Worm (Caenorhabditis elegans): ENCODE results near the gene oac-4.

The oac-4 gene

DNA sequence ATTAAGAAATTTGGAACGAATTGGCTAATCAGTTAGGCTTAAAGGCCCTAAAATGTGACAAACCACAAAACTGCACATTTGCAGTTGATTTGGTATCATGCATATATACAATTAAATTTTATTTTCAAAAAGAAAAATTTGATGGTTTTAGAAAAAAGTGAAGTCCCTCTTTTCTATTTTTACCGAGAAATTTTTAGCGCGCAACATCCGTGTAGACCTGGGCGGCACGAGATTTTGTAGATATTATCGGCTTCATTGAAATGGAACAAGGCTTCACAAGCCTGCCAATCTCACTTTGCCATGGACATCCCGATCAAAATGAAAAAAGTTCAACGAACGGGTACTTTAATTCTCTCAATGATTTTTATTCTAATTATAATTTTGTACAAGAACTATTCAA, 10.2 kb upstream of the oac-4 start, which contains the start of gene C17A2.2:
TSS of gene C17A2.2 (plus strand) at position 301 of the 400 bp plus-strand sequence.
- no peak for TF ChIP-seq lsy-12 (tag; optimal IDR thresholded peaks at IDR 0.05)

DNA sequence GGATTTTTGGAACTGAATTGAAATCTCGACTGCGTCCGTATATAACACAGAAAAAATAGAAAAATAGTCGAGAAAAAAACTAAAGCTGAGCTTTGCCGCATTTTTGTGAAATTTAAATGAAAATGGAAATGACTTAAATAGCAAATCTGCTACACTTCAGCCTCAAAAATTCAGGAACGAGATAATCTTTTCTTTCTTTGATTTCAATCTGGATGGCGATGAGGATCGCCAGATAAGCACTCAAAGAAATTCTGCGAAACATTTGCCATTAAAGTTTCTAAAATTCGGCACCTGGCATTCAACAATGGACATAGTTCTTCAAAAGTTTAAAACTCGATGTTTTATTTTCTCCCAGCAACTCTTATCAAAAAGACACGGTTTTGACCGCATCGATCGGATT, 7.5 kb upstream of the oac-4 start, which contains the start of the genes C17A2.7 and C17A2.3:
TSS of gene C17A2.7 (minus strand) at position 101 of the 400 bp plus-strand sequence.
TSS of gene C17A2.3 (plus strand) at position 305 of the 400 bp plus-strand sequence.
- TF ChIP-seq zag-1 (tag; optimal IDR thresholded peaks at IDR 0.05) (no peak), egl-5 (tag; optimal IDR thresholded peaks at IDR 0.05) (no peak), sea-2 (GFP tag; optimal IDR thresholded peaks at IDR 0.05) (no peak), ama-1 (optimal IDR thresholded peaks at IDR 0.05) (no peak), unc-62 (GFP tag; optimal IDR thresholded peaks at IDR 0.05) (no peak), jun-1 (tag; optimal IDR thresholded peaks at IDR 0.05) (no peak), ztf-11 (tag; optimal IDR thresholded peaks at IDR 0.05) (no peak), fkh-2 (tag; optimal IDR thresholded peaks at IDR 0.05) (no peak), nhr-11 (tag; optimal IDR thresholded peaks at IDR 0.05) (no peak), mml-1 (tag; optimal IDR thresholded peaks at IDR 0.05) (no peak), ceh-9 (tag; optimal IDR thresholded peaks at IDR 0.05) (no peak)

ce11 chrII:3839562-3839961, 3.7 kb upstream of the oac-4 start, which contains the start of gene C17A2.4:
TSS of gene C17A2.4 (plus strand) at chrII:3839862.
- TF ChIP-seq nhr-76 (tag; optimal IDR thresholded peaks at IDR 0.05) (no peak), ceh-9 (tag; optimal IDR thresholded peaks at IDR 0.05) (no peak), fos-1 (tag; optimal IDR thresholded peaks at IDR 0.05) (no peak), lin-39 (tag; optimal IDR thresholded peaks at IDR 0.05) (no peak), zag-1 (tag; optimal IDR thresholded peaks at IDR 0.05) (no peak), nhr-77 (tag; optimal IDR thresholded peaks at IDR 0.05) (no peak), fkh-10 (GFP tag; optimal IDR thresholded peaks at IDR 0.05) (no peak), lsy-12 (tag; optimal IDR thresholded peaks at IDR 0.05) (no peak), ceh-82 (tag; optimal IDR thresholded peaks at IDR 0.05) (no peak), nhr-67 (tag; optimal IDR thresholded peaks at IDR 0.05) (no peak), ceh-28 (tag; optimal IDR thresholded peaks at IDR 0.05) (no peak), mdl-1 (tag; optimal IDR thresholded peaks at IDR 0.05) (no peak), skn-1 (tag; optimal IDR thresholded peaks at IDR 0.05) (no peak), sea-2 (GFP tag; optimal IDR thresholded peaks at IDR 0.05) (no peak), ztf-11 (tag; optimal IDR thresholded peaks at IDR 0.05) (no peak), nhr-43 (tag; optimal IDR thresholded peaks at IDR 0.05; ENCODE audit: poor library complexity, severe bottlenecking) (no peak)

ce11 chrII:3832383-3832782, 3.4 kb downstream of the oac-4 start, which contains the start of gene F54D10.9:
TSS of gene F54D10.9 (minus strand) at chrII:3832483.
- TF ChIP-seq hmg-11 (tag; optimal IDR thresholded peaks at IDR 0.05) = no peak
- TF ChIP-seq skn-1 (tag; optimal IDR thresholded peaks at IDR 0.05) = no peak
- no peak for TF ChIP-seq fkh-10 (GFP tag; optimal IDR thresholded peaks at IDR 0.05)
- TF ChIP-seq ceh-9 (tag; optimal IDR thresholded peaks at IDR 0.05) = no peak
- no peak for TF ChIP-seq ztf-11 (tag; optimal IDR thresholded peaks at IDR 0.05)
- no peak for TF ChIP-seq fkh-2 (tag; optimal IDR thresholded peaks at IDR 0.05)
- no peak for TF ChIP-seq lin-15B (tag; optimal IDR thresholded peaks at IDR 0.05)
- no peak for TF ChIP-seq nfya-1 (tag; optimal IDR thresholded peaks at IDR 0.05; ENCODE audit: insufficient read depth)

ce11 chrII:3829623-3830022, 6.2 kb downstream of the oac-4 start:
- TF ChIP-seq aly-2 (tag; optimal IDR thresholded peaks at IDR 0.05) (no peak), zag-1 (tag; optimal IDR thresholded peaks at IDR 0.05) (no peak), lin-39 (tag; optimal IDR thresholded peaks at IDR 0.05) (no peak), nhr-237 (tag; optimal IDR thresholded peaks at IDR 0.05) (no peak), fkh-2 (tag; optimal IDR thresholded peaks at IDR 0.05) (no peak)

- TF ChIP-seq lsy-12 (tag; optimal IDR thresholded peaks at IDR 0.05) (no peak), nhr-12 (tag; optimal IDR thresholded peaks at IDR 0.05) (no peak), nhr-237 (tag; optimal IDR thresholded peaks at IDR 0.05) (no peak), ceh-16 (tag; optimal IDR thresholded peaks at IDR 0.05) (no peak), fkh-2 (tag; optimal IDR thresholded peaks at IDR 0.05) (no peak), fkh-10 (GFP tag; optimal IDR thresholded peaks at IDR 0.05) (no peak), ZK546.5 (tag; optimal IDR thresholded peaks at IDR 0.05) (no peak), ceh-28 (tag; optimal IDR thresholded peaks at IDR 0.05) (no peak), daf-12 (tag; optimal IDR thresholded peaks at IDR 0.05) (no peak), fos-1 (tag; optimal IDR thresholded peaks at IDR 0.05) (no peak), ceh-82 (tag; optimal IDR thresholded peaks at IDR 0.05) (no peak), egl-5 (tag; optimal IDR thresholded peaks at IDR 0.05) (no peak), pqm-1 (tag; optimal IDR thresholded peaks at IDR 0.05) (no peak), nhr-67 (tag; optimal IDR thresholded peaks at IDR 0.05) (no peak)
Measured at ce11 chrII:3827801-3828200, 8.0 kb downstream of the oac-4 start, which contains the start of gene F54D10.8. TSS of gene F54D10.8 (minus strand) at chrII:3827901.
